Worm (Caenorhabditis elegans): ENCODE data around the gene rde-4.

DNA sequence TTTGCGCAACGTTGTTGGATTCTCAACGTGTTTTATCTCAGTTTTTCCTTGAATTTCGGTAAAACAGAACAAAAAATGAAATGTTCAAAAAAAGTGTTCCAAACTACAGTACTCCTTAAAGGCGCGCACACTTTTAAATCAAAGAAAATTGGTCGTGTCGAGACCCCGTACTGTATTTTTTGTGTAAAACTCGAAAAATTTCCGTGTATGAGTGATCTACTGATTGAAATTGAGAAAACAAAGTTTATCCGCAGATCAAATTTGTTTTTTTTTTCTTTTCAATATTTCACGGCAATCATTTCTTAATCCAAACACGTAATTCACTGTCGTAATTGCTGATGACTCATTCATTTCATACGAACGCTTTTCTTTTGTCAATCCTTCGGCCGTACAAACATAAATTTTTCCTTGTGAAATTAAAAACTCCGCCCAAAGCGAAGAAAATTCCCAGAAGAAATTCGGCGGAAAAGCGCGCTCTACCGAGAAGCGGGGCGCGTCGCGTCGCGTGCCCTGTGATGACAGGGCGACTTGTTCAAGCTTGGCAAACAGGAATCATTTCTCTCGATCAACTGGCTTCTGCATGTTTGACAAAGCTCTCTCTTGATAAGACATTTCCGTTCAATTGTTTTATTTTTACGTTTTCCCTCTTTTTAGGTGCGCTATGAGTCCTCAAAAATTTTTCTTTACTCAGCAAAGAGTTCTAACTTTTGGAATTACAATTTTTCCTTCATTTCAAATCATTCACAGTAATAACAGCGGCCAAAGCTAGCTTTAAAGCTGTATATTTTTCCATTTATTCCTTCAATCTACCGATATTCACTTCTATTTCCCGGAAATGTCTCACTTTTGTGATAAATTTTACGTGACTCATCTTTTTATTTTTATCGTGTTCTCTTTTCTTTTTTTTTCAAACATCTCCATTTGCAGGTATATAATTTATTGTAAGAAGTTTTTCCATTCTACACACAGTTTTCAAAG is 15.3 kb downstream of the rde-4 start, which contains the start of gene chc-1:
- TF ChIP-seq pat-9 (tag; optimal IDR thresholded peaks at IDR 0.05): no peak
- TF ChIP-seq ceh-30 (tag; optimal IDR thresholded peaks at IDR 0.05): no peak
- no peak for TF ChIP-seq pros-1 (tag; optimal IDR thresholded peaks at IDR 0.05)
- peak; percentile 12 for TF ChIP-seq nfya-1 (tag; optimal IDR thresholded peaks at IDR 0.05)
- TF ChIP-seq ama-1 (optimal IDR thresholded peaks at IDR 0.05): no peak
- no peak for TF ChIP-seq ceh-45 (GFP tag; IDR thresholded peaks at IDR 0.05)
- TF ChIP-seq zip-5 (tag; optimal IDR thresholded peaks at IDR 0.05): no peak

All from whole organism, late embryonic.